Worm (Caenorhabditis elegans): ENCODE data around the gene abts-3.

The abts-3 gene

ce11 chrII:6132595-6132994 is at the start of gene abts-3:
Gene abts-3 (plus strand): TSS chrII:6132895.
- TF ChIP-seq med-1 (GFP tag; optimal IDR thresholded peaks at IDR 0.05; ENCODE audit: insufficient read depth) (no peak), ztf-23 (GFP tag; IDR thresholded peaks at IDR 0.05) (no peak), cog-1 (tag; optimal IDR thresholded peaks at IDR 0.05) (no peak), ref-1 (GFP tag; conservative IDR thresholded peaks at IDR 0.05) (no peak), klf-2 (GFP tag; conservative IDR thresholded peaks at IDR 0.05) (no peak), flt-1 (GFP tag; IDR thresholded peaks at IDR 0.05) (no peak), T22C8.4 (GFP tag; IDR thresholded peaks at IDR 0.05) (no peak), tab-1 (GFP tag; IDR thresholded peaks at IDR 0.05) (no peak), ztf-29 (GFP tag; IDR thresholded peaks at IDR 0.05) (no peak)

DNA sequence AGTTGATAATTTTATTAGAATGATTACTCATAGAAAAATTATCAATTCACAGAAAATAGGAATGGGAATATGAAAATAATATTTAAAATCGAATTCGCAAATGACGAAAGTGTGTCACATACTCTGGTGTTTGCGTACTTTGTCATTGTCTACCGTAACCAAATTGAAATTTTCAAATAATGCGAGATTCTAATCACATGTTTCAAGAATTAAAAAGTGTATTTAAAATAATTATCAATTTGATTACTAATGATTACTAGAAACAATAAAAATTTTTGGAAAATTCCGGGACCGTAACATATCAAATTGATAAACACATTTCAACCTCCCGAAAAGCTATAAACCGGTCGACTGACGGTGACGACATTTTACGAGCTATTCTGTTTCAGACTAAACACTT is 41.3 kb upstream of the abts-3 start, which contains the start of the genes fbf-2 and nspg-3:
Gene fbf-2, minus strand, starts transcription at position 101 of the 400 bp plus-strand sequence.
Gene nspg-3, plus strand, starts transcription at position 388 of the 400 bp plus-strand sequence.
- TF ChIP-seq flt-1 (GFP tag; IDR thresholded peaks at IDR 0.05) = no peak
- no peak for TF ChIP-seq ref-1 (GFP tag; conservative IDR thresholded peaks at IDR 0.05)
- TF ChIP-seq cog-1 (tag; optimal IDR thresholded peaks at IDR 0.05) = no peak
- no peak for TF ChIP-seq klf-2 (GFP tag; conservative IDR thresholded peaks at IDR 0.05)
- TF ChIP-seq med-1 (GFP tag; optimal IDR thresholded peaks at IDR 0.05; ENCODE audit: insufficient read depth) = no peak
- TF ChIP-seq ztf-23 (GFP tag; IDR thresholded peaks at IDR 0.05) = no peak
- no peak for TF ChIP-seq ztf-29 (GFP tag; IDR thresholded peaks at IDR 0.05)
- no peak for TF ChIP-seq tab-1 (GFP tag; IDR thresholded peaks at IDR 0.05)

- TF ChIP-seq ztf-29 (GFP tag; IDR thresholded peaks at IDR 0.05) (no peak), med-1 (GFP tag; optimal IDR thresholded peaks at IDR 0.05; ENCODE audit: insufficient read depth) (no peak), ztf-23 (GFP tag; IDR thresholded peaks at IDR 0.05) (no peak), ref-1 (GFP tag; conservative IDR thresholded peaks at IDR 0.05) (no peak), T22C8.4 (GFP tag; IDR thresholded peaks at IDR 0.05) (0 out of 2 replicates have a peak, but pooled peaks have one; percentile 17), flt-1 (GFP tag; IDR thresholded peaks at IDR 0.05) (0 out of 2 replicates have a peak, but pooled peaks have one; percentile 47), tab-1 (GFP tag; IDR thresholded peaks at IDR 0.05) (no peak), klf-2 (GFP tag; conservative IDR thresholded peaks at IDR 0.05) (no peak), cog-1 (tag; optimal IDR thresholded peaks at IDR 0.05) (no peak)
Measured at ce11 chrII:6097441-6097840, 35.3 kb upstream of the abts-3 start, which contains the start of the genes tpp-2 and rbbp-5. Gene tpp-2 (minus strand): TSS chrII:6097597. Gene rbbp-5 (plus strand): TSS chrII:6097830.

- TF ChIP-seq cog-1 (tag; optimal IDR thresholded peaks at IDR 0.05) (no peak), med-1 (GFP tag; optimal IDR thresholded peaks at IDR 0.05; ENCODE audit: insufficient read depth) (no peak), ztf-23 (GFP tag; IDR thresholded peaks at IDR 0.05) (no peak), flt-1 (GFP tag; IDR thresholded peaks at IDR 0.05) (no peak), ztf-29 (GFP tag; IDR thresholded peaks at IDR 0.05) (no peak), T22C8.4 (GFP tag; IDR thresholded peaks at IDR 0.05) (no peak)
Measured at ce11 chrII:6099500-6099899, 33.2 kb upstream of the abts-3 start, which contains the start of gene rgs-3. Gene rgs-3 (plus strand): TSS chrII:6099800.

- TF ChIP-seq T22C8.4 (GFP tag; IDR thresholded peaks at IDR 0.05) (no peak), klf-2 (GFP tag; conservative IDR thresholded peaks at IDR 0.05) (no peak), med-1 (GFP tag; optimal IDR thresholded peaks at IDR 0.05; ENCODE audit: insufficient read depth) (no peak), ref-1 (GFP tag; conservative IDR thresholded peaks at IDR 0.05) (no peak), cog-1 (tag; optimal IDR thresholded peaks at IDR 0.05) (no peak), ztf-23 (GFP tag; IDR thresholded peaks at IDR 0.05) (no peak), ztf-29 (GFP tag; IDR thresholded peaks at IDR 0.05) (no peak), tab-1 (GFP tag; IDR thresholded peaks at IDR 0.05) (no peak), flt-1 (GFP tag; IDR thresholded peaks at IDR 0.05) (no peak)
Measured at ce11 chrII:6101475-6101874, 31.2 kb upstream of the abts-3 start.

DNA sequence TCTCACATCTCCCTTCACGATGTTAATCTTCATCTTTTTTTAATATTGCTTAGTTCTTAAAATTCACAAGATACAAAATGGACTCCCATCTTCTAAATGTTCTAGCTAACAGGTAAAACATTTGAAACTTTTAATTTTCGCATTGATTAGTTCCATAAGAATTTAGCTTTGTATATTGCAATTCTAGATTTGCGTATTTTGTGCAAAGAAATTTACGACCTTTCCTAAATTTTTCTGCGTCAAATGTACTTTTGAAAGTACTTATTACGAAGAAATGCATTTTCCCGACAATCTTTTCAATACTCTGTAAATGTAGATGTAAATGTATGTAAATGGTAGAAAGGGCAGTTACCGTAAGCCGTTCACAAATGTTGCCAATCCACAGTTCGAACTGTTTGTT is 28.7 kb upstream of the abts-3 start:
- TF ChIP-seq ref-1 (GFP tag; conservative IDR thresholded peaks at IDR 0.05) = no peak
- TF ChIP-seq tab-1 (GFP tag; IDR thresholded peaks at IDR 0.05) = no peak
- TF ChIP-seq ztf-29 (GFP tag; IDR thresholded peaks at IDR 0.05) = no peak
- no peak for TF ChIP-seq T22C8.4 (GFP tag; IDR thresholded peaks at IDR 0.05)
- TF ChIP-seq klf-2 (GFP tag; conservative IDR thresholded peaks at IDR 0.05) = no peak
- no peak for TF ChIP-seq ztf-23 (GFP tag; IDR thresholded peaks at IDR 0.05)
- no peak for TF ChIP-seq cog-1 (tag; optimal IDR thresholded peaks at IDR 0.05)
- TF ChIP-seq med-1 (GFP tag; optimal IDR thresholded peaks at IDR 0.05; ENCODE audit: insufficient read depth) = no peak
- no peak for TF ChIP-seq flt-1 (GFP tag; IDR thresholded peaks at IDR 0.05)

DNA sequence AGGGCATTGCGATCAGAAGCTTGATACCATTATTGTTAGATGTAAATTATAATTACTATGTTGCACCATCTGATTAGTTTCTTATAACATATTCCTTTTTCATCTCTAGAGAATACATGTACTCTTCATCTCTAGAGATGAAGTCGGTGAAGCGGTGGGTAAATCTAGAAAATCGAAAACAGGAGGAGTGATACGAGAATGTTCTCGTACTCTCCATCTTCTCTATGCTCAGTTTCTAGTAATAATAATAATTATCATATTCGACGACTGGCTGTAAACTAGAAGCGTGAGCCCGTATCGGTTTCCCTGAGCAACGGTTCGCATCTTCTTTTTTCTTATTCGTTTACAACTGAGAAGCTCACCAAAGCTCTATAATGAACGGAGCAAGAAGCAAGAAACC is 24.9 kb upstream of the abts-3 start:
- TF ChIP-seq ztf-29 (GFP tag; IDR thresholded peaks at IDR 0.05) = no peak
- TF ChIP-seq tab-1 (GFP tag; IDR thresholded peaks at IDR 0.05) = no peak
- TF ChIP-seq flt-1 (GFP tag; IDR thresholded peaks at IDR 0.05) = no peak

DNA sequence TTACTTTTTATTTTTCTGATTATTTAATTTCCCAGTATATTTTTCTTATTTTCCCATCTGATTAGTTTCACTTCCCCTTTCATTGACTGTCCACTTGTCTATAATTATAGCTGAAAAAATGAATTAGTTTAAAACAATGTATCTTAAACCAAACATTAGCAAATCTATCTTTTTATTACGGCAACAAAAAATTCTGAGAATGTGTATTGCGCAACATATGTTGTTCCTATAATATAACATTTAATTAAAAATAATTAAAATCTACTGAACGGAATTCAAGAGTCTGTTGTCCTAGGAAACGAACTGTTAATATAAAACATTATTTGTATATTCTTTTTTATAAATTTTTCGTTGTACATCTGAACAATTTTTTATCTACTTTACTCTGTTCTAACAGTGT is 22.7 kb upstream of the abts-3 start:
- no peak for TF ChIP-seq flt-1 (GFP tag; IDR thresholded peaks at IDR 0.05)
- no peak for TF ChIP-seq klf-2 (GFP tag; conservative IDR thresholded peaks at IDR 0.05)
- no peak for TF ChIP-seq ztf-23 (GFP tag; IDR thresholded peaks at IDR 0.05)
- no peak for TF ChIP-seq ztf-29 (GFP tag; IDR thresholded peaks at IDR 0.05)
- no peak for TF ChIP-seq med-1 (GFP tag; optimal IDR thresholded peaks at IDR 0.05; ENCODE audit: insufficient read depth)
- TF ChIP-seq tab-1 (GFP tag; IDR thresholded peaks at IDR 0.05) = no peak
- no peak for TF ChIP-seq ref-1 (GFP tag; conservative IDR thresholded peaks at IDR 0.05)
- TF ChIP-seq cog-1 (tag; optimal IDR thresholded peaks at IDR 0.05) = no peak
- TF ChIP-seq T22C8.4 (GFP tag; IDR thresholded peaks at IDR 0.05) = no peak

- TF ChIP-seq med-1 (GFP tag; optimal IDR thresholded peaks at IDR 0.05; ENCODE audit: insufficient read depth) (no peak), klf-2 (GFP tag; conservative IDR thresholded peaks at IDR 0.05) (no peak), flt-1 (GFP tag; IDR thresholded peaks at IDR 0.05) (no peak), ztf-29 (GFP tag; IDR thresholded peaks at IDR 0.05) (no peak), ztf-23 (GFP tag; IDR thresholded peaks at IDR 0.05) (no peak), T22C8.4 (GFP tag; IDR thresholded peaks at IDR 0.05) (no peak), cog-1 (tag; optimal IDR thresholded peaks at IDR 0.05) (no peak), tab-1 (GFP tag; IDR thresholded peaks at IDR 0.05) (no peak), ref-1 (GFP tag; conservative IDR thresholded peaks at IDR 0.05) (no peak)
Measured at ce11 chrII:6113187-6113586, 19.5 kb upstream of the abts-3 start, which contains the start of gene heri-1. Gene heri-1 (minus strand): TSS chrII:6113194.
